Worm (Caenorhabditis elegans) whole organism, dauer: Measurements from ENCODE around the gene C48D1.5.

ENCODE experiments used
- unc-62 ChIP-seq: sonication (generic microtip); optimal IDR thresholded peaks from 2 replicates; lab custom pipeline; 2017; ENCODE audit warnings: missing biosample characterization, missing genetic modification reagents, missing genetic modification characterization

C48D1.5 gene

DNA sequence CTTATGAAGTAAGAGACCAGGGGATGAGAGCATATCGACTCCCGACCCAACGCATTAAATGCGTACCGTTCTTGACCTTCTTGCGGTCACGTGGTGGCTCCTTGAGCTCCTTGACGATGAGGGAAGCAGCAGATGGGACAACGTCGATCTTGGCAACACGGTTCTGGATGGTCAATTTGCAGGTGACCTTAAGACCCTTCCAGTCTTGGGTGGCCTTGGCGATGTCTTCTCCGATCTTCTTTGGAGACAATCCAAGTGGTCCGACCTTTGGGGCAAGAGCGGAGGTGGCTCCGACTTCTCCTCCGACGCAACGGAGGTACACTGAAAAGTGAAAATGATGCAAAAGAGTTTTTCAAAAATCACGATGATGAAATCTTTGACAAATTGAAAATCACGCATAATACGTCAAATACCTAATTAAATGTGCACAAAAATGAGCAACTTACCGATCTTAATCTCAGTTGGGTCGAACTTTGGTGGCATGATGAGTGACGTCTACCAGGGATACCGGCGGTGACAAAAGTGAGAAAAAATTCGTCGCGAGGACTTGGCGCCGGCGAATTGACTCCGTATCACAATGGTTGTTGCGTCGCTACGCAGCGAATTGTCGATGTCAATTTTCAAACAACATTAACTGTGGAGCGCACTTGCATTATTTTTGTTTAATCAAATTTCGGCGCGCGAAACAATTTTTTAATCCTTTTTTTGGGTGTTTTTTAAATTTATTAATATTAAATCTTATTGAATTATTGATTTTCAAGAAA, 18.5 kb downstream of the C48D1.5 start, which contains the start of gene rpl-12:
Gene rpl-12, minus strand, starts transcription at position 574 of the 764 bp plus-strand sequence.
- no peak for TF ChIP-seq unc-62 (GFP tag; lab: Kevin White, UChicago)

DNA sequence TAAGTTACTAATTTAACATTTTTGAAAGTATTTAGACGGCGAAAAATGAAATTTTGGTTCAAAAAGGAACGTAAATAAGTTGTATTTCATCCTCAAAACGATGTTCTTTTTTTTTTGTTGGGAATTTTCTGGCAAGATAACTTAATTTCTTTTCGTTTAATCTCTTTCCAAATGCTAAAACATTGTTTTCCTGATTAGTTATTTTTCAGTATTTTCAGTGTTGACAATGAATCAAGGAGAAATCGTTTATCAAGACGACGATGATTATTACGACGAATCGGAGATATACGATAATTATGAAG, 19.0 kb downstream of the C48D1.5 start, which contains the start of gene lin-54:
Gene lin-54, plus strand, starts transcription at position 203 of the 302 bp plus-strand sequence.
- TF ChIP-seq unc-62 (GFP tag; lab: Kevin White, UChicago), result no peak

DNA sequence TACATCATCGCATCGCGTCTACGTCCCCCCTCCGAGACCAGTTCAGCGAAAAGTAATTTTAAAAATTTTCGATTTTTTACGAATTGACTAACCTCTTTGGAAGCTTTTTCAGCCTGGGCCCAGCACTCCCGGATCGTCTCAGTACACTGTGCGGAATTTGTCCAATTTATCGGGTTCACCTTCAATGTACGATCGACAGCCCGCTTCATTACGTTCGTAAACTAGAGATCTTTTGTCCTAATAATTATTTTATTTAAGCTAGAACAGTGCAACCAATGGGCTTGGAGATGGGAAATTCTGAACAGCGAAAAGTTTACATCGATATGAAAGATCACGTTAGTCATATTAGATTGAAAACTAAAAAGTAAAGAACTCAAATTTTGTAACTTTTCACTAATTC, 19.6 kb downstream of the C48D1.5 start:
- no peak for TF ChIP-seq unc-62 (GFP tag; lab: Kevin White, UChicago)

DNA sequence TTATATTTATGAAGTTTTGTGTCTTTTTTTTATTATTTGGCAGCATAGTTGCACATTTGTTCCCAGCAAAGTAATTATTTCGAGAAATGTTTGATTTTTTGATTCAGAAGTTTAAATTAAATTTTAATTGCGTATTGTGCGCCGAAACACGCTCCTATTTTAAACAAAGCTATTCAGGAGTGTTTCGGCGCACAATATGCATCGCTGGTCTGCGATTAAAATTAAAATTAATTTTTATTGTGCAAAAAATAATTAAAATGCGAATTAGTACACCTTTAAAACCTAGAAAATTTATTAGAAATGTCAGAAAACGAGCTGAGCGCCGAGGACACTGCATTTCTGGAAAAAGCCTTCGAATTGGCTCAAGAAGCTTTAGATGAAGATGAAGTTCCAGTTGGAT, 21.6 kb downstream of the C48D1.5 start, which contains the start of gene JC8.4:
Gene JC8.4, plus strand, starts transcription at position 301 of the 400 bp plus-strand sequence.
- no peak for TF ChIP-seq unc-62 (GFP tag; lab: Kevin White, UChicago)

DNA sequence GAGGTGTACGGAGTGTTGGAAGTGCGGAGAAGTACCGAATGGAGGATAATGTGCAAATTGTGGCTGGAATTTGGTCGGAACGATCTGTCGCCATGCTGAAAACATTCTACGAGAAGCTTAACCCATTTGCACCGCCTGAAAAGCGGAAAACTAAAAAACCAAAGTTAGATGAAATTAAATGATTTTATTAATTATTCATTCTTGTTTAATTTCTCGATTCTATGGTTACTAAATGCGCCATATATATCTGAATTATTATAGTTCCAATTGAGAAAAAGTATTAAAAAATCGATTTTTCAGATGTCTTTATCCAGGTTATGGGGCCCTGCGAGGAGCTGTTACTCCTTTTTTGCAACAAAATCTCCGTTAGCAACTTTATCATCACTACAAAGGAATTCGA, 22.3 kb downstream of the C48D1.5 start, which contains the start of gene cox-11:
Gene cox-11, plus strand, starts transcription at position 301 of the 400 bp plus-strand sequence.
- TF ChIP-seq unc-62 (GFP tag; lab: Kevin White, UChicago), result no peak

DNA sequence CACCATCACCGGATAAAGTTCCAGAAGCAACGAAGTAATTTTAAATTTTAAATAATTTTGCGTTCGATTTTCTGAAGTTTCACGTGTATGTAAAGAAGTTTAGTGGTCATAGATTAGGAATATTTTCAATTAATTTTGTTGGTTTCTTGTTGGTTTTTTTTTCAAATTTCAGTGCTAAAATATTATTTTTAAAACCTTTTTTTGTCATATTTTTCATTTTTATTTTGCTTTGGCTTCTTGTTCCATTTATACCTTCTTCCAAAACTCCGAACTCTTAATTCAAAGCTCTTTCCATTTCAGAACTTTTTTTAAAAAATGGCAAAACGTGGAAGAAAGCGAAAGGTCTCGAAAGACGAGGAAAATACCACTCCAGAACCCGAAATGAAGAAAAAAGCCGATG, 25.2 kb downstream of the C48D1.5 start, which contains the start of gene JC8.7:
Gene JC8.7, plus strand, starts transcription at position 301 of the 400 bp plus-strand sequence.
- TF ChIP-seq unc-62 (GFP tag; lab: Kevin White, UChicago), result no peak

DNA sequence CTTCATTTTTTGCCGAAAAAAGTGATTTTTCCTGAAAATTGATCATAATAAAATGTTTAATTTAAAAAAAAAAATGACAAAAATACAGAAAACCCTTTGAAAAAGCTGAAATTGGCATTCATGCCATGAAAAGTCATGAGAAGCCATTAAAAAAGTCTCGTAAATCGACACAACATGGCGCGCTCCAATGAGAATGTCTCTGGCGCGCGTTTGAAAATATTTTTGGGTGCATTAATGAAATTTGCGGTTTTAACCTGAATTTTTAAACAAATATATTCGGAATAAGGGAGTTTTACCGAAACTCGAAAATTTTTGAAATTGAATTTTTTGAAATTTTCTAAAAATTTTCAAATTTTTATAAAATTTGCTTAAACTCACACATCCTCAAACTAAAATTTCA, 26.0 kb downstream of the C48D1.5 start:
- no peak for TF ChIP-seq unc-62 (GFP tag; lab: Kevin White, UChicago)

DNA sequence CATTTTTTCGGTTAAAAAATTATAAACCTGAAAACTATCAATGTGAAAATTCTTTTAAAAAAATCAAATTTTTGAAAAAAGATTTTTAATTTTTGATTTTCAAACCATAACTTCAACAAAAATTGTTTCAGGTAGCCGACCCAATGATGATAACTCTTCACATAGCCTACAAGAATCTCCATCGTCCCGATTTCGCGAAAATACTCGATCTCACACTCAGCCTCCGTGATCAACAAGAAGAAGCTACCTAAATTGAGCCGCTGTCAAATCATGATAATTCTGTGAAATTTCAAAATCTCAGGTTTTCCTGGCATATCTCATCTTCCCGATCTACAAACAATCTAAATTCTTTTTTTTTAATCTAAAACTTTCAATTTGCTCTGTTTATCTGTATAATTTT, 28.5 kb downstream of the C48D1.5 start:
- no peak for TF ChIP-seq unc-62 (GFP tag; lab: Kevin White, UChicago)

DNA sequence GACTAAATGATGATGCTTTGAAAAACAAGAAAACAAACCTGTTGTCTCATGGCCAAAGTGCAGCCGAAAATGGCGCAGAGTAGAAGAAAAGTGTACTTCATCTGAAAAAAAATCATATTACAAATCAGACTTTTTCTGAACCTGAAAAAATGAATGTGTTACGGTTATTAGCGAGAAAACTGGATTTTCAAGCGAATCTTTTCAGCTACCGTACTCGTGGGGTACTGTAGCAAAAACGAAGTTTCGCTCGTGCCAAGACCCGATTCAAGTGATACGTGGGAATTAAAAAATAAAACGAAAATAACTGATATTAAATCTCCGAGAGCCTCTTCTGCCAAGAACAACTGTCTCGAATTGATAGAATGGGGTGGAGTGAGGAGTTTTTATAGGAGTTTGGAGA, 30.5 kb downstream of the C48D1.5 start, which contains the start of gene ttr-51:
Gene ttr-51, minus strand, starts transcription at position 101 of the 400 bp plus-strand sequence.
- TF ChIP-seq unc-62 (GFP tag; lab: Kevin White, UChicago), result no peak

DNA sequence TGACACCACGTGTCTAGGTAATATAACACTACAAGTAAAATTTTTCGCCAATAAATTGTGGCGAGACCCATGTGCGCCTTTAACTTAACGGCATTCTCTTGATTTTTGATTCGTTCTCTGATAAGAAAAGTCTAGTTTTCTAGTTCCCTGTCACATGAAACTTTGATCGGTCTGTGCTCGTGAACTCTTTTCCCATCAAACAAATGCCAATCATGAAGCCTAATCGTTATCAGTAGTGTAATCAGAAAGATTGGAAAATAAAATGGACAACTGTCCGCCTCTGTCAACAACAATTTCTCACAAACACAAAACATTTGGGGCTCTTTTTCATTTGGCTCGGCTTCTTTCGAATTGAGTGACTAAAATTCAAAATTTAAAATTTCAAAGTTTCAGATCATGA, 32.1 kb downstream of the C48D1.5 start, which contains the start of gene ttr-45:
Gene ttr-45, plus strand, starts transcription at position 385 of the 400 bp plus-strand sequence.
- TF ChIP-seq unc-62 (GFP tag; lab: Kevin White, UChicago), result no peak

DNA sequence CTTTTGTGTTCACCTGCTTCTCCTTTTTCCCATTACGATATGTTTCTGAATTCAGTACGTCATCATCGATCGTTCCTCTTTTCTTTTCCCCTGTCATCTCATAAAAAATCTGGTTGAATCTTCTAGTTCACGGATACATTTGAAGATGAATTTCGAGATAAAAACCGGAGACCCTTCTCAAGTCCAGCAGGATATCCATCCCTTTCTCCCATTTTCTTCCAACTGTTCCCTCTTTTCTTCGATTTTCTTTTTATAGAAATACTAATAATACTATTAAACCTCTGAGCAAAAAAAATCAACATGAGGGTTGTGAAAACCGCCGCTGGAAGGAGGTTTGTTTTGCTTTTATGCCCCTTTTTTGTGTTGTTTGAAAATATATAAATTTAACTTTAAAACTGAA, 34.1 kb downstream of the C48D1.5 start, which contains the start of gene bus-12:
Gene bus-12, plus strand, starts transcription at position 301 of the 400 bp plus-strand sequence.
- TF ChIP-seq unc-62 (GFP tag; lab: Kevin White, UChicago), result no peak

DNA sequence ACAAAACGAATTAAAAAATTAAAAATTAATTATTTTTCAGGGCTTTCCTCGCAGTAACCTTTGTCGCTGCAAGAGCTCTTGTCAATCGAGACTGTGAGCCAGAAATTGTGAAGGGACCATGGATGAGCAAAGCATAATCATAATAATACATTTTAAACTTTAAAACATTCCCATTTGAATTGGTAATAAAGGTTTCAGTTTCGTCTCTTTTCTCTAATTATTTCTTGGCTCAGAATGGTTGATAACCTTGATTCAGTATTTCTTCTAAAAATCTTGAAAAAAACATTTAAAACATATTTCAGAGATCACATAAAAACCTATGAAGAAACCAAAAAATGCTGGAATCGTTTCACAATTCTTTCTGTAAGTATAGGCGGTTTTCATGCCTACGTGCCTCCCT, 37.1 kb downstream of the C48D1.5 start, which contains the start of gene JC8.16:
Gene JC8.16, plus strand, starts transcription at position 301 of the 400 bp plus-strand sequence.
- no peak for TF ChIP-seq unc-62 (GFP tag; lab: Kevin White, UChicago)

DNA sequence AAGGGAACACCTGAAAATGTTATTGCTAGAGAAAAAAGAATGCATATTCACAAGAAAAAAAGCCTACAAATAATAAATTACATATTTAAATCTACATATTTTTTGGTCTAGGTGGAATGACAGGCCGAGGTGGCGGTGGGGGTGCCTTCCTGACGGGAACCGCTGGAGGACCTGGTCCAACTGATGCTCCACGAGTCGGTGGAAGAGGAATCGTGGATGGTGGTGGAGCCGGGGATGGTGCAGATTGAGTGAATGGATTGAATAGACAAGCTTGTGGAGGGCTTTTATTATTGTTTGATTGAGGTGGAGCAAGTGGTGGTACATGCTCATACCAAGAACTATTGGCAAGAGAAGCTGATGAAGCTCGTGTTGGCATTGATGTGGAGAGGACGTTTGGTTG, 40.0 kb downstream of the C48D1.5 start:
- TF ChIP-seq unc-62 (GFP tag; lab: Kevin White, UChicago), result no peak

DNA sequence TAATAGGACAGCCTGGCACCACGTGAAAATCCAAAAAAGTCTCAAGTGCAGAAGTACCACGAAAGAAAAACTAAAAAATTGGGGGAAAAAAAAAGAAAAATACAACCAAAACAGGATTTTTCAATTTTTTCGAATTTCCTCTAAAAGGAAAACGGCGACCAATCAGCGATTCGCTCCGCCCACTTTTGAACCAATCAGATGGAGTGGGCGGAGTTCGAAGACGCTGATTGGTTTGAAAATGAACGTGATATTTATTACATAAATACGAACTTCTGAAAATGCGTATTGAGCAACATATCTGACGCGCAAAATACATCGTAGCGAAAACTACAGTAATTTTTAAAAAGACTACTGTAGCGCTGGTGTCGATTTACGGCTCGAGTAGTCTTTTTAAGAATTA, 46.6 kb downstream of the C48D1.5 start:
- no peak for TF ChIP-seq unc-62 (GFP tag; lab: Kevin White, UChicago)

DNA sequence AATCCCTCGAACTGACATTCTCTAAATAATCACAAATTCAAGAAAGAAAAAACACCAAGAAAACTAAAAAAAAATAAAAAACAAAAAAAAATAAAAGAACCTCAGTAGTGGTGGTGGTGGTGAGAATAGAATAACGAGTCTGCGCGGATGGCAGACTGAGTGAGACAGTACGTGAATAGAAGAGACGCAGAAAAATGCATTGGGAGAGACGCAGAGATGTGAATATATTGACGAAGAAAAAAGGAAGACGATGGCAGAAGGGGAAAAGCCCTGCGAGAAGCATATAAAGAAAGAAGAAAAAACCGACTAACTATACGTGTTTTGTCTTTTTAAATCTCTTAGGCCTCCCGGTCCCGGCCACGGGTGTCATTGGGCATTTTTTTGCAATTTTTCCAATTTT, 50.7 kb downstream of the C48D1.5 start, which contains the start of gene unc-26:
Gene unc-26, minus strand, starts transcription at position 23 of the 400 bp plus-strand sequence.
- TF ChIP-seq unc-62 (GFP tag; lab: Kevin White, UChicago), result no peak
